Worm (Caenorhabditis elegans): ENCODE results near the gene ZC132.3.
A peak's percentile ranks its signal among the peaks of the same experiment; 100 is the strongest.

DNA sequence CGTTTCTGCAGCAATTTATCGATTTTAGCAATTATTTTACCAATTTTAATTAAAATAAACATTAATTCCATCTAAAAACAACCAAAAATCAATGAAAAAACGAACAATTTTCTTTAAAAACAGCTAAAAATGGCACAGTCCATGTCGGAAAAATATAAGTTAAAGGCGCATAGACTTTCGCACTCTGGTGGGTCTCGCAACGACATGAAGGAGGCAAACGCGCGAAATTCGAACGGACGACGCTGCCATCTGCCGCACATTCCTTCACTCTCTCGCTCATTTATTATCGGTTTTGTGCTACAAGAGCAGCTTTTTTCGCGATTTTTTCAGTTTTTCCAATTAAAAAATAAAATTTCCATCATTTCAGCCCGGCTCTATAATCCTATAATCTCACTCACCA, 47.2 kb upstream of the ZC132.3 start, which contains the start of gene mcm-7:
- no peak for TF ChIP-seq daf-19 (GFP tag; conservative IDR thresholded peaks at IDR 0.05)
- TF ChIP-seq nhr-28 (tag; optimal IDR thresholded peaks at IDR 0.05) = peak; percentile 23
- TF ChIP-seq lin-13 (GFP tag; optimal IDR thresholded peaks at IDR 0.05) = peak; percentile 33
- peak; percentile 31 for TF ChIP-seq ama-1 (optimal IDR thresholded peaks at IDR 0.05)
- no peak for TF ChIP-seq unc-62 (GFP tag; optimal IDR thresholded peaks at IDR 0.05 in 1 of 2)
- no peak for TF ChIP-seq unc-62 (tag; optimal IDR thresholded peaks at IDR 0.05)
- no peak for TF ChIP-seq aly-2 (tag; optimal IDR thresholded peaks at IDR 0.05)
- no peak for TF ChIP-seq jun-1 (tag; optimal IDR thresholded peaks at IDR 0.05)
- TF ChIP-seq Y75B8A.6 (GFP tag; IDR thresholded peaks at IDR 0.05) = no peak
- TF ChIP-seq cey-2 (tag; optimal IDR thresholded peaks at IDR 0.05; ENCODE audit: borderline replicate concordance, insufficient read depth) = no peak
- no peak for TF ChIP-seq nhr-41 (GFP tag; IDR thresholded peaks at IDR 0.05)

Data from whole organism, L4 larva.